Fruit fly (Drosophila melanogaster) whole organism, pupa: ENCODE data around the gene Cog1.

Source experiments
- CG10348 ChIP-seq: fragments of 200-800 bp; sonication (Bioruptor generic); IDR thresholded peaks from 2 replicates; pipeline ENCODE4 v1.3.6; 2022; ENCODE audit warnings: missing biosample characterization, missing genetic modification characterization
- CG12605 ChIP-seq: fragments of 200-800 bp; sonication (Bioruptor generic); IDR thresholded peaks from 2 replicates; pipeline ENCODE4 v1.3.6; 2022; ENCODE audit warnings: missing biosample characterization, missing genetic modification characterization
- CG13204 ChIP-seq: fragments of 200-800 bp; sonication (Bioruptor generic); optimal IDR thresholded peaks from 2 replicates; lab custom pipeline; 2018; ENCODE audit warnings: missing biosample characterization, mild to moderate bottlenecking, missing genetic modification characterization, moderate library complexity
- CG14655 ChIP-seq: fragments of 200-800 bp; sonication (Bioruptor generic); optimal IDR thresholded peaks from 3 replicates; lab custom pipeline; 2017; ENCODE audit warnings: mild to moderate bottlenecking, missing biosample characterization, missing genetic modification reagents, missing genetic modification characterization
- CG15710 ChIP-seq: fragments of 200-800 bp; sonication (Bioruptor generic); optimal IDR thresholded peaks from 2 replicates; lab custom pipeline; 2018; ENCODE audit warnings: missing biosample characterization, mild to moderate bottlenecking, missing genetic modification characterization, moderate library complexity
- CG17806 ChIP-seq: fragments of 200-800 bp; sonication (Bioruptor generic); optimal IDR thresholded peaks from 2 replicates; lab custom pipeline; 2018; ENCODE audit warnings: missing biosample characterization, mild to moderate bottlenecking, missing genetic modification characterization, moderate library complexity
- CG32121 ChIP-seq: fragments of 200-800 bp; sonication (Bioruptor generic); IDR thresholded peaks from 2 replicates; pipeline ENCODE4 v1.3.6; 2022; ENCODE audit warnings: missing biosample characterization, missing genetic modification characterization
- CG34367 ChIP-seq: fragments of 200-800 bp; sonication (Bioruptor generic); optimal IDR thresholded peaks from 2 replicates; lab custom pipeline; 2018; ENCODE audit warnings: missing biosample characterization, mild to moderate bottlenecking, missing genetic modification characterization
- CG4496 ChIP-seq: fragments of 200-800 bp; sonication (Bioruptor generic); IDR thresholded peaks from 3 replicates; pipeline ENCODE4 v1.3.6; 2022; ENCODE audit warnings: missing biosample characterization, missing genetic modification characterization
- CG8159 ChIP-seq: fragments of 200-800 bp; sonication (Bioruptor generic); optimal IDR thresholded peaks from 3 replicates; lab custom pipeline; 2018; ENCODE audit warnings: missing biosample characterization, mild to moderate bottlenecking, missing genetic modification characterization, moderate library complexity
- CG8301 ChIP-seq: fragments of 200-800 bp; sonication (Bioruptor generic); optimal IDR thresholded peaks from 2 replicates; lab custom pipeline; 2018; ENCODE audit warnings: missing biosample characterization, mild to moderate bottlenecking, missing genetic modification characterization
- CG9948 ChIP-seq: fragments of 200-800 bp; sonication (Bioruptor generic); optimal IDR thresholded peaks from 2 replicates; lab custom pipeline; 2018; ENCODE audit warnings: missing biosample characterization, mild to moderate bottlenecking, missing genetic modification characterization, moderate library complexity
- D1 ChIP-seq: fragments of 200-800 bp; sonication (Bioruptor generic); optimal IDR thresholded peaks from 2 replicates; lab custom pipeline; 2018; ENCODE audit warnings: missing biosample characterization, mild to moderate bottlenecking, missing genetic modification characterization, moderate library complexity
- EcR ChIP-seq: fragments of 200-800 bp; sonication (Bioruptor generic); optimal IDR thresholded peaks from 3 replicates; lab custom pipeline; 2019; ENCODE audit warnings: missing biosample characterization, missing genetic modification characterization, mild to moderate bottlenecking, moderate library complexity, missing genetic modification reagents
- Ets98B ChIP-seq: fragments of 200-800 bp; sonication (Bioruptor generic); IDR thresholded peaks from 2 replicates; pipeline ENCODE4 v1.3.6; 2022; ENCODE audit warnings: missing biosample characterization, missing genetic modification characterization
- Pif1A ChIP-seq: fragments of 200-800 bp; sonication (Bioruptor generic); optimal IDR thresholded peaks from 3 replicates; lab custom pipeline; 2016; ENCODE audit warnings: missing biosample characterization, missing genetic modification characterization
- Pif1B ChIP-seq: fragments of 200-800 bp; sonication (Bioruptor generic); optimal IDR thresholded peaks from 3 replicates; lab custom pipeline; 2016; ENCODE audit warnings: missing biosample characterization, missing genetic modification characterization
- Snoo ChIP-seq: fragments of 200-800 bp; sonication (Bioruptor generic); optimal IDR thresholded peaks from 3 replicates; lab custom pipeline; 2017; ENCODE audit warnings: missing biosample characterization, mild to moderate bottlenecking, missing genetic modification characterization, inconsistent platforms
- fd96Ca ChIP-seq: fragments of 200-800 bp; sonication (Bioruptor generic); IDR thresholded peaks from 3 replicates; pipeline ENCODE4 v1.3.6; 2022; ENCODE audit warnings: missing biosample characterization, missing genetic modification characterization
- gl ChIP-seq: fragments of 200-800 bp; sonication (Bioruptor generic); optimal IDR thresholded peaks from 2 replicates; lab custom pipeline; 2018; ENCODE audit warnings: missing biosample characterization, mild to moderate bottlenecking, missing genetic modification characterization
- rn ChIP-seq: fragments of 200-800 bp; sonication (Bioruptor generic); IDR thresholded peaks from 2 replicates; pipeline ENCODE4 v1.3.6; 2022; ENCODE audit warnings: missing biosample characterization, missing genetic modification characterization

Gene Cog1

DNA sequence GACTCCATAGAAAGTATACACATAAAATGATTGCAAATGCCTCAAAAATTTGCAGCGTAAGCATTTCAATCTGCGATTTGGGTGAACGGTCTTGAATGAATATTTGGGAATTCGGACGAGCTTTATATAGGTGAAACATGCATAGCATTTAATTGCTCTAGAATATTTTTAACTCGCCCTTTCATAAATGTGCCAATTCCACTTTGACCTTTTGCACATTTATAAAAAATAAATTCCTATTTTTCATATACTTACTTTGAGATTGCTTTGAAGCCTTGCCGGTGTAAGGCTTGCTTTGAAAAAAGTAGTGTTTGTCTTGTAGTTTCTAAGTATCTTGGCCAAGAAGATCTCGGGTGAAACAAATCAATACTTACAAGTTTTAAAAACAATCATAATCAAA is 15.1 kb upstream of the Cog1 start, which contains the start of gene Cyp313a5:
Gene Cyp313a5, minus strand, starts transcription at position 101 of the 400 bp plus-strand sequence.
- TF ChIP-seq CG8301 (tag; lab: Kevin White, UChicago): no peak
- no peak for TF ChIP-seq CG13204 (GFP tag; lab: Kevin White, UChicago)
- no peak for TF ChIP-seq CG4496 (GFP tag; lab: Robert Waterston, UW)
- TF ChIP-seq gl: no peak
- TF ChIP-seq CG12605 (GFP tag; lab: Robert Waterston, UW): no peak
- no peak for TF ChIP-seq CG32121

DNA sequence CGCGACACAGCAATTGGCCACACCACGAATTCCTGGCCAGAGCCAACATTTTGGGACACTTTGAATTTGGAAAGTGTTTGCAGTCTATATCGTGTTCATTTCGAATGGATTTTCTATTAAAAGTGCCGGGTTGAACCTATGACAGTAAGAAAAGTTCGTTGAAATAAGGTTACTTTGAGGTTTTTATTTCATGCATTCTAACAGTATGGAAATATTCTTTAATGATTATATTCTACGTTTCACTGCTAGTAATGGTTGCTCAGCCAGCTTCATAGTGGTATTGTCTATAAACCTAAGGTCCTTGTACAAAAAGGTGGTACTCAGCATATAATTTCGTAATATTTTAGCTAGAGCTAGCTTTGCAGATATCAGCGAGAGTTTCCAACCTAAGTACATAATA is 13.1 kb upstream of the Cog1 start, which contains the start of gene Pglym87:
Gene Pglym87, minus strand, starts transcription at position 101 of the 400 bp plus-strand sequence.
- TF ChIP-seq CG12605 (GFP tag; lab: Robert Waterston, UW) (no peak), rn (GFP tag; lab: Robert Waterston, UW) (no peak), D1 (no peak), Snoo (no peak), CG8301 (tag; lab: Kevin White, UChicago) (no peak), CG13204 (GFP tag; lab: Kevin White, UChicago) (no peak), CG14655 (GFP tag; lab: Kevin White, UChicago) (no peak), Pif1B (GFP tag; lab: Kevin White, UChicago) (no peak), CG4496 (GFP tag; lab: Robert Waterston, UW) (no peak), gl (no peak), CG15710 (no peak), Pif1A (GFP tag; lab: Kevin White, UChicago) (no peak), Ets98B (GFP tag; lab: Robert Waterston, UW) (no peak), EcR (GFP tag; lab: Kevin White, UChicago) (no peak), CG17806 (tag; lab: Kevin White, UChicago) (no peak), CG8159 (tag; lab: Kevin White, UChicago) (no peak)

dm6 chr3R:12229113-12229512 is 9.6 kb upstream of the Cog1 start, which contains the start of gene CG3916:
Gene CG3916 (plus strand): TSS chr3R:12229413.
- TF ChIP-seq D1: no peak
- TF ChIP-seq Snoo: no peak
- no peak for TF ChIP-seq CG13204 (GFP tag; lab: Kevin White, UChicago)
- TF ChIP-seq CG32121: no peak
- TF ChIP-seq CG9948: no peak
- no peak for TF ChIP-seq fd96Ca (GFP tag; lab: Robert Waterston, UW)

- TF ChIP-seq CG10348 (GFP tag; lab: Robert Waterston, UW) (no peak), EcR (GFP tag; lab: Kevin White, UChicago) (no peak), gl (no peak), CG8159 (tag; lab: Kevin White, UChicago) (no peak), Ets98B (GFP tag; lab: Robert Waterston, UW) (no peak), CG17806 (tag; lab: Kevin White, UChicago) (no peak), CG32121 (no peak), CG4496 (GFP tag; lab: Robert Waterston, UW) (no peak), CG12605 (GFP tag; lab: Robert Waterston, UW) (no peak), CG14655 (GFP tag; lab: Kevin White, UChicago) (no peak), Pif1B (GFP tag; lab: Kevin White, UChicago) (no peak), Pif1A (GFP tag; lab: Kevin White, UChicago) (no peak), CG34367 (tag; lab: Kevin White, UChicago) (no peak), rn (GFP tag; lab: Robert Waterston, UW) (no peak)
Observed at dm6 chr3R:12226239-12226638, 6.8 kb upstream of the Cog1 start, which contains the start of gene CG12256. Gene CG12256 (minus strand): TSS chr3R:12226339.

dm6 chr3R:12224919-12225318 is 5.4 kb upstream of the Cog1 start, which contains the start of gene CG17404:
Gene CG17404 (minus strand): TSS chr3R:12225019.
- TF ChIP-seq CG8301 (tag; lab: Kevin White, UChicago) (no peak), Pif1B (GFP tag; lab: Kevin White, UChicago) (no peak), EcR (GFP tag; lab: Kevin White, UChicago) (no peak), Snoo (no peak), D1 (no peak), CG14655 (GFP tag; lab: Kevin White, UChicago) (no peak), CG15710 (no peak), CG12605 (GFP tag; lab: Robert Waterston, UW) (no peak), Ets98B (GFP tag; lab: Robert Waterston, UW) (no peak), Pif1A (GFP tag; lab: Kevin White, UChicago) (no peak), CG34367 (tag; lab: Kevin White, UChicago) (no peak), gl (no peak), CG10348 (GFP tag; lab: Robert Waterston, UW) (no peak), fd96Ca (GFP tag; lab: Robert Waterston, UW) (no peak), CG9948 (no peak), CG4496 (GFP tag; lab: Robert Waterston, UW) (no peak), rn (GFP tag; lab: Robert Waterston, UW) (no peak), CG8159 (tag; lab: Kevin White, UChicago) (no peak)

DNA sequence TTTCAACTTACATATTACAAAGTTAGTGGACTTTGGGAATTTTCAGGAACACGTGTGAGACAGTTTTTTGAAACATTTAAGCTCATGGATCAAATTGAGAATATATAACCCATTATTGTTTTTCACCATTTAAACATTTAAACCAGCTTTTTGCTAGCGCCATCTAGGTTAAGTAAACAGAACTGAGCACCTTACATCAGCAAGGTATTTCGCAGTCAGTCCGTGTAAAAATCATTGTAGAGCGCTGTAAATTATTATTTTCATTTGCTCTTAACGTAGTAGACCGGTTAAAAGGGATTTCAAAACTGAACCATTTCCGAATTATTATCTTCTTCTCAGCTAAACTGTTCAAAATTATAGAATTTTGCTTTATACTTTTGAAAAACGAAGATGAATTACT is 2.6 kb upstream of the Cog1 start, which contains the start of gene Rsbp15:
Gene Rsbp15, plus strand, starts transcription at position 295 of the 400 bp plus-strand sequence.
- TF ChIP-seq CG9948: no peak
- no peak for TF ChIP-seq CG13204 (GFP tag; lab: Kevin White, UChicago)
- no peak for TF ChIP-seq Pif1A (GFP tag; lab: Kevin White, UChicago)
- TF ChIP-seq CG4496 (GFP tag; lab: Robert Waterston, UW): no peak; the same call in 2 of the 3 replicates
- TF ChIP-seq CG34367 (tag; lab: Kevin White, UChicago): no peak
- no peak for TF ChIP-seq CG14655 (GFP tag; lab: Kevin White, UChicago)
- TF ChIP-seq CG32121: no peak
- TF ChIP-seq Pif1B (GFP tag; lab: Kevin White, UChicago): no peak
- TF ChIP-seq EcR (GFP tag; lab: Kevin White, UChicago): no peak
- no peak for TF ChIP-seq fd96Ca (GFP tag; lab: Robert Waterston, UW)
- no peak for TF ChIP-seq CG12605 (GFP tag; lab: Robert Waterston, UW)
- no peak for TF ChIP-seq Ets98B (GFP tag; lab: Robert Waterston, UW)
- TF ChIP-seq, all 21 proteins: peak for 0
